Worm (Caenorhabditis elegans): ENCODE data around the gene tbx-37.
"Not testable (repeated sequence)": the region's sequence is repeated elsewhere in the genome, so short reads cannot be mapped to it uniquely, and the experiment has no call there.

Gene tbx-37

ce11 chrIII:11230581-11230980 is 3.7 kb upstream of the tbx-37 start:
- TF ChIP-seq dox-1 (GFP tag; IDR thresholded peaks at IDR 0.05): no peak
- TF ChIP-seq unc-62 (GFP tag; optimal IDR thresholded peaks at IDR 0.05): no peak
- TF ChIP-seq mcd-1 (GFP tag; IDR thresholded peaks at IDR 0.05): no peak

ce11 chrIII:11224006-11224405 is 2.9 kb downstream of the tbx-37 start, which contains the start of gene Y47D3A.13:
TSS of gene Y47D3A.13 (minus strand) at chrIII:11224106.
- not testable (repeated sequence) for TF ChIP-seq sea-2 (GFP tag; IDR thresholded peaks at IDR 0.05); ZK185.1 (tag; optimal IDR thresholded peaks at IDR 0.05; ENCODE audit: poor library complexity, severe bottlenecking); F39B2.1 (GFP tag; IDR thresholded peaks at IDR 0.05)

- TF ChIP-seq pha-4 (tag; optimal IDR thresholded peaks at IDR 0.05) (no peak), akir-1 (GFP tag; optimal IDR thresholded peaks at IDR 0.05) (no peak), Y53F4B.3 (GFP tag; IDR thresholded peaks at IDR 0.05) (no peak), bed-1 (GFP tag; IDR thresholded peaks at IDR 0.05) (no peak), mcd-1 (GFP tag; IDR thresholded peaks at IDR 0.05) (no peak), snpc-3.4 (tag; optimal IDR thresholded peaks at IDR 0.05) (no peak), ceh-40 (GFP tag; IDR thresholded peaks at IDR 0.05) (no peak)
These were observed 5.2 kb downstream of the tbx-37 start for ce11 chrIII:11221583-11222191.

- TF ChIP-seq mxl-1 (tag; optimal IDR thresholded peaks at IDR 0.05) (no peak), B0336.3 (GFP tag; IDR thresholded peaks at IDR 0.05) (no peak), madf-6 (GFP tag; IDR thresholded peaks at IDR 0.05) (no peak), F49E8.2 (tag; optimal IDR thresholded peaks at IDR 0.05; ENCODE audit: insufficient read depth) (no peak), egl-18 (GFP tag; IDR thresholded peaks at IDR 0.05) (no peak), madf-3 (GFP tag; IDR thresholded peaks at IDR 0.05) (no peak), somi-1 (GFP tag; optimal IDR thresholded peaks at IDR 0.05) (no peak)
These were observed 8.6 kb downstream of the tbx-37 start, which contains the start of the genes tbx-34 and wht-8 for ce11 chrIII:11218150-11218841. TSS of gene tbx-34 (minus strand) at chrIII:11218250. TSS of gene wht-8 (plus strand) at chrIII:11218791.

- TF ChIP-seq hmg-1.2 (GFP tag; IDR thresholded peaks at IDR 0.05) (peak; percentile 60), F23B12.7 (tag; optimal IDR thresholded peaks at IDR 0.05; ENCODE audit: insufficient read depth) (no peak)
These were observed 18.6 kb downstream of the tbx-37 start for ce11 chrIII:11208371-11208770.

ce11 chrIII:11207825-11208224 is 19.1 kb downstream of the tbx-37 start:
- no peak for TF ChIP-seq akir-1 (GFP tag; optimal IDR thresholded peaks at IDR 0.05)
- TF ChIP-seq unc-130 (GFP tag; optimal IDR thresholded peaks at IDR 0.05): no peak

ce11 chrIII:11206875-11207274 is 20.1 kb downstream of the tbx-37 start:
- TF ChIP-seq zfh-2 (GFP tag; conservative IDR thresholded peaks at IDR 0.05) (0 out of 2 replicates have a peak, but pooled peaks have one; percentile 23), madf-10 (tag; optimal IDR thresholded peaks at IDR 0.05) (no peak)

ce11 chrIII:11202992-11203391 is 23.9 kb downstream of the tbx-37 start:
- no peak for TF ChIP-seq ceh-58 (GFP tag; IDR thresholded peaks at IDR 0.05)
- TF ChIP-seq attf-3 (GFP tag; conservative IDR thresholded peaks at IDR 0.05): no peak
- no peak for TF ChIP-seq sea-2 (GFP tag; IDR thresholded peaks at IDR 0.05)
- no peak for TF ChIP-seq mxl-1 (tag; optimal IDR thresholded peaks at IDR 0.05)
- peak; percentile 54 for TF ChIP-seq mcd-1 (GFP tag; IDR thresholded peaks at IDR 0.05)
- no peak for TF ChIP-seq attf-6 (GFP tag; IDR thresholded peaks at IDR 0.05)
- TF ChIP-seq madf-10 (tag; optimal IDR thresholded peaks at IDR 0.05): peak; percentile 91
- TF ChIP-seq repo-1 (tag; optimal IDR thresholded peaks at IDR 0.05): no peak
- no peak for TF ChIP-seq nhr-179 (tag; optimal IDR thresholded peaks at IDR 0.05)
- TF ChIP-seq Y79H2A.3 (GFP tag; conservative IDR thresholded peaks at IDR 0.05): no peak
- peak; percentile 55 for TF ChIP-seq K12H6.12 (tag; optimal IDR thresholded peaks at IDR 0.05)
- TF ChIP-seq B0035.1 (tag; optimal IDR thresholded peaks at IDR 0.05): no peak
- TF ChIP-seq hlh-26 (GFP tag; conservative IDR thresholded peaks at IDR 0.05): no peak
- no peak for TF ChIP-seq hrde-1 (tag; optimal IDR thresholded peaks at IDR 0.05; ENCODE audit: borderline replicate concordance)

All from whole organism, young adult.